Worm (Caenorhabditis elegans) whole organism, mixed stage, embryonic: ENCODE results near the gene nop-1.
A peak's percentile ranks its signal among the peaks of the same experiment; 100 is the strongest.

Experiments used
- M03D4.4 ChIP-seq: sonication (generic microtip); optimal IDR thresholded peaks from 2 replicates; lab custom pipeline; 2017; ENCODE audit warnings: mild to moderate bottlenecking, missing genetic modification characterization, missing compliant biosample characterization
- bed-3 ChIP-seq: fragments of 200-800 bp; sonication (Bioruptor generic); optimal IDR thresholded peaks from 3 replicates; lab custom pipeline; 2018; ENCODE audit warnings: mild to moderate bottlenecking, missing genetic modification characterization, moderate library complexity, missing compliant biosample characterization
- blmp-1 ChIP-seq: fragments of 150-350 bp; optimal IDR thresholded peaks from 2 replicates; lab custom pipeline; 2014; ENCODE audit warnings: missing biosample characterization, missing genetic modification characterization
- ceh-39 ChIP-seq: fragments of 150-350 bp; optimal IDR thresholded peaks from 2 replicates; lab custom pipeline; 2014; ENCODE audit warnings: missing biosample characterization, missing genetic modification characterization
- ceh-43 ChIP-seq: fragments of 200-800 bp; sonication (Bioruptor generic); optimal IDR thresholded peaks from 2 replicates; lab custom pipeline; 2018; ENCODE audit warnings: mild to moderate bottlenecking, missing genetic modification characterization, moderate library complexity, missing compliant biosample characterization
- ceh-83 ChIP-seq: fragments of 200-800 bp; sonication (Bioruptor generic); optimal IDR thresholded peaks from 2 replicates; lab custom pipeline; 2018; ENCODE audit warnings: mild to moderate bottlenecking, missing genetic modification characterization, missing compliant biosample characterization
- ces-1 ChIP-seq: fragments of 150-350 bp; optimal IDR thresholded peaks from 2 replicates; lab custom pipeline; 2014; ENCODE audit warnings: missing biosample characterization, missing genetic modification reagents, missing genetic modification characterization
- cnd-1 ChIP-seq: fragments of 200-800 bp; sonication (Bioruptor generic); optimal IDR thresholded peaks from 2 replicates; lab custom pipeline; 2018; ENCODE audit warnings: mild to moderate bottlenecking, missing genetic modification characterization, missing compliant biosample characterization
- drap-1 ChIP-seq: fragments of 200-800 bp; sonication (Bioruptor generic); optimal IDR thresholded peaks from 3 replicates; lab custom pipeline; 2018; ENCODE audit warnings: mild to moderate bottlenecking, missing genetic modification characterization, missing compliant biosample characterization
- elt-1 ChIP-seq: sonication (generic microtip); optimal IDR thresholded peaks from 2 replicates; lab custom pipeline; 2017; ENCODE audit warnings: missing genetic modification characterization, mild to moderate bottlenecking, missing compliant biosample characterization, antibody characterized with exemption, moderate library complexity, borderline replicate concordance; ENCODE audit not compliant: insufficient read depth
- elt-3 ChIP-seq: fragments of 150-350 bp; optimal IDR thresholded peaks from 2 replicates; lab custom pipeline; 2014; ENCODE audit warnings: missing biosample characterization, missing genetic modification characterization
- flh-1 ChIP-seq: fragments of 200-800 bp; sonication (Bioruptor generic); optimal IDR thresholded peaks from 2 replicates; lab custom pipeline; 2018; ENCODE audit warnings: mild to moderate bottlenecking, missing genetic modification characterization, moderate library complexity, missing compliant biosample characterization
- ham-2 ChIP-seq: fragments of 200-800 bp; sonication (Bioruptor generic); optimal IDR thresholded peaks from 2 replicates; lab custom pipeline; 2018; ENCODE audit warnings: mild to moderate bottlenecking, missing genetic modification characterization, missing compliant biosample characterization
- lin-13 ChIP-seq: fragments of 150-350 bp; optimal IDR thresholded peaks from 2 replicates; lab custom pipeline; 2014; ENCODE audit warnings: missing biosample characterization, missing genetic modification characterization
- lin-32 ChIP-seq: fragments of 200-800 bp; sonication (Bioruptor generic); optimal IDR thresholded peaks from 2 replicates; lab custom pipeline; 2018; ENCODE audit warnings: mild to moderate bottlenecking, missing genetic modification characterization, missing compliant biosample characterization
- lsy-2 ChIP-seq: fragments of 150-350 bp; optimal IDR thresholded peaks from 2 replicates; lab custom pipeline; 2014; ENCODE audit warnings: missing biosample characterization, missing genetic modification characterization
- mab-5 ChIP-seq: fragments of 150-350 bp; optimal IDR thresholded peaks from 2 replicates; lab custom pipeline; 2014; ENCODE audit warnings: missing biosample characterization, missing genetic modification characterization
- mep-1 ChIP-seq: fragments of 150-350 bp; optimal IDR thresholded peaks from 2 replicates; lab custom pipeline; 2017; ENCODE audit warnings: missing biosample characterization, missing genetic modification reagents, missing genetic modification characterization, inconsistent platforms
- mls-2 ChIP-seq: sonication (generic microtip); optimal IDR thresholded peaks from 2 replicates; lab custom pipeline; 2016; ENCODE audit warnings: mild to moderate bottlenecking, missing genetic modification characterization, moderate library complexity, missing compliant biosample characterization
- nhr-12 ChIP-seq: fragments of 150-350 bp; optimal IDR thresholded peaks from 2 replicates; lab custom pipeline; 2014; ENCODE audit warnings: missing biosample characterization, missing genetic modification characterization
- nhr-2 ChIP-seq: fragments of 150-350 bp; optimal IDR thresholded peaks from 2 replicates; lab custom pipeline; 2014; ENCODE audit warnings: missing biosample characterization, missing genetic modification characterization
- nhr-237 ChIP-seq: fragments of 150-350 bp; optimal IDR thresholded peaks from 2 replicates; lab custom pipeline; 2014; ENCODE audit warnings: missing biosample characterization, missing genetic modification characterization
- nhr-28 ChIP-seq: fragments of 150-350 bp; optimal IDR thresholded peaks from 2 replicates; lab custom pipeline; 2014; ENCODE audit warnings: missing biosample characterization, missing genetic modification characterization
- nhr-76 ChIP-seq: sonication (generic microtip); optimal IDR thresholded peaks from 2 replicates; lab custom pipeline; 2017; ENCODE audit warnings: missing biosample characterization, missing genetic modification characterization
- pha-4 ChIP-seq: fragments of 150-350 bp; optimal IDR thresholded peaks from 2 replicates; lab custom pipeline; 2018; ENCODE audit warnings: missing biosample characterization, missing genetic modification reagents, missing genetic modification characterization
- sem-2 ChIP-seq: fragments of 200-800 bp; sonication (Bioruptor generic); optimal IDR thresholded peaks from 2 replicates; lab custom pipeline; 2018; ENCODE audit warnings: mild to moderate bottlenecking, missing genetic modification characterization, missing compliant biosample characterization
- snpc-4 ChIP-seq: fragments of 150-350 bp; optimal IDR thresholded peaks from 2 replicates; lab custom pipeline; 2014; ENCODE audit warnings: missing biosample characterization, missing genetic modification characterization
- unc-120 ChIP-seq: sonication (generic microtip); optimal IDR thresholded peaks from 2 replicates; lab custom pipeline; 2017; ENCODE audit warnings: missing genetic modification characterization, missing compliant biosample characterization; ENCODE audit not compliant: poor library complexity, severe bottlenecking
- unc-39 ChIP-seq: fragments of 150-350 bp; optimal IDR thresholded peaks from 2 replicates; lab custom pipeline; 2014; ENCODE audit warnings: missing biosample characterization, missing genetic modification characterization
- zip-8 ChIP-seq: fragments of 150-350 bp; optimal IDR thresholded peaks from 2 replicates; lab custom pipeline; 2014; ENCODE audit warnings: missing biosample characterization, missing genetic modification characterization
- ztf-11 ChIP-seq: fragments of 150-350 bp; optimal IDR thresholded peaks from 2 replicates; lab custom pipeline; 2014; ENCODE audit warnings: missing biosample characterization, missing genetic modification characterization

nop-1 gene

ce11 chrIII:5951589-5952378, 6.7 kb upstream of the nop-1 start:
- TF ChIP-seq unc-120 = no peak
- no peak for TF ChIP-seq blmp-1 (tag; lab: Kevin White, UChicago)

DNA sequence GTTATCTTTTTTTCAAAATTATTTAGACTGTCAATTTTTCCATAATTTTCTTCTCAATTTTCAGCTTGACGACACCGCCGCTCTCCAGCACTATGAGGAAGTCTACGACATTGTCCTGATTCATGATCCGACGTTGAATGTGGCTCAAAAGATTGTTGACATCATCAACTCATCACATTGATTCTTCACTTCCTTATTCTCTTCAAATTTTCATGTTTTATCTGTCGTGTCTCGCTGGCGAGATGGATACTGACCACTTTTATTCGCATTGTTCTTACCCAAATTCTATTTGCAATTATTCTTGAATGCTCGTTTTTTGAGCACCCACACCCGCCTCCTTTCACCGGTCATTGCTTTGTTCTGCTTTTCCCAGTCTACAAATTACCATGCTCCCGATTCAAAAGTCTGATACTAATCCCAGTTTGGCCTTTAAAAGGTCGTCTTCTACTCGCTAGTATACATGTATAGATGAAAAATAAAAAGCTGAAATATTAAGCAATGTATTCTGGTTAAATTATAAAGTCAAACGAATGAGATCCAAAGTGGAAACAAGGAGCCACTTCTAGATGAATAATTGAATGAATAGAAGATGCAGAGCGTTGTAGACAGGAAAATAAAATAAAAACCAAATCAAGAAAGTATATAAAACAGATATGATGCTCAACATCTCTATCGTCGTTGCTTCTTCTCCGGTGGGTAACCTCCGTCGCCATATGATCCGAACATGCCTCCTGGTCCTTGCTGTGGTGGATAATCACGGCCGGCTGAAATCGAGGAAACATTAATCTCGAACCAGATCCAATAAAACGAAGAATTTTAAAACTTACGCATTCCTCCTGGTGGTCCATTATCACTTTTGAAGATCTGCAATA, 5.2 kb upstream of the nop-1 start:
- TF ChIP-seq ztf-11 (tag; lab: Kevin White, UChicago) (no peak), nhr-12 (no peak), snpc-4 (tag; lab: Kevin White, UChicago) (no peak), mep-1 (tag; lab: Kevin White, UChicago) (no peak)

DNA sequence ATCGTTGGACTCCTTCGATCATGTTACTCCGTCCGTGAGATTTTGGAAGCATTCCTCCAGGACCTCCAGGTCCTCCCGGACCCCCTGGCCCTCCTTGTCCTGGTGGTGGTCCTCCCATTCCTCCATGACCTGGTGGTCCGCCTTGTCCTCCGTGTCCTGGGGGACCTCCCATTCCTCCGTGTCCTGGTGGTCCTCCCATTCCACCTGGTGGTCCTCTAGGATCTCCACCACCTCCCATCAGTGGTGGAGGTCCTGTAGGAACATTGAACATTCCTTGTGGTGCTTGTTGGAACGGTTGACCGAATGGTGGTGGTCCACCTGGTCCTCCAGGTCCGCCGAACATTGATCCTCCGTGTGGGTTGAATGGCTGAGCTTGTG, 4.6 kb upstream of the nop-1 start:
- TF ChIP-seq M03D4.4 (tag; lab: Kevin White, UChicago) = no peak
- no peak for TF ChIP-seq flh-1 (GFP tag; lab: Kevin White, UChicago)
- TF ChIP-seq elt-3 (tag; lab: Kevin White, UChicago) = no peak
- no peak for TF ChIP-seq lin-13 (tag; lab: Kevin White, UChicago)
- no peak for TF ChIP-seq lsy-2 (tag; lab: Kevin White, UChicago)
- TF ChIP-seq cnd-1 (tag; lab: Kevin White, UChicago) = no peak

- no peak for TF ChIP-seq drap-1 (GFP tag; lab: Kevin White, UChicago)
- TF ChIP-seq bed-3 (GFP tag; lab: Kevin White, UChicago) = no peak
- peak; percentile 63 for TF ChIP-seq ceh-39 (tag; lab: Kevin White, UChicago)
- no peak for TF ChIP-seq elt-1 (tag; lab: Kevin White, UChicago)
- peak; percentile 49 for TF ChIP-seq ham-2
- TF ChIP-seq, all 35 proteins: peak for 2
These were observed 527 bp downstream of the nop-1 start for ce11 chrIII:5959049-5959448.

ce11 chrIII:5961560-5961959, 3.0 kb downstream of the nop-1 start:
- TF ChIP-seq elt-3 (tag; lab: Kevin White, UChicago) = no peak
- TF ChIP-seq, all 35 proteins: peak for 0

DNA sequence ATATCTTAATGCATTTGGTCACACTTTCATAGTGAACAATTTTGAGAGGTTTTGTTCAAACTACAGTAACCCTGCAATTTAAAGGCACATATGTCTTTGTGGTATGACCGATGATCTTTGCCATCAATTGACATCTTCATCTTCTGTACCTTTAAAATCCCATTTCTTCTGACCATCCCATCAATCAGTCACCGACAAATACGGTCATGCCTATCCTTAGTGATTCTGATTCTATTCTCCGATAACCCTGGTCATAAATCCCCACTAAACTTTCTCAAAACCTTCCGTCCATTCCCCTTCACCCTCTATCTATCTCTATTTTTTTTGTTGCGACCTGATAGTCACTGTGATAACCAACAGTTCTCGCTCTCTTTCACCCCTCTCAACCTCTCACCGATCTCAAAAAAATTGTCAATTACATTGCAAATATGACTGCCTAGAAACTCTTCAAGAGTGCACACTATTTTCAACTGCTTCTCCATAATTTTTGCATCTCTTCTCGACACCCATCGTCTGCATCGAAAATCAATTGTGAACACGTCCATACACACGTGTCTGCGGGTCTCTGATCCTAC, 5.6 kb downstream of the nop-1 start:
- TF ChIP-seq nhr-2 (tag; lab: Kevin White, UChicago) (no peak), snpc-4 (tag; lab: Kevin White, UChicago) (no peak), unc-120 (no peak), mab-5 (tag; lab: Kevin White, UChicago) (no peak), sem-2 (GFP tag; lab: Kevin White, UChicago) (no peak), ceh-83 (GFP tag; lab: Kevin White, UChicago) (no peak), pha-4 (no peak), nhr-237 (no peak), ztf-11 (tag; lab: Kevin White, UChicago) (no peak), ces-1 (GFP tag; lab: Kevin White, UChicago) (no peak), unc-39 (tag; lab: Kevin White, UChicago) (no peak), lsy-2 (tag; lab: Kevin White, UChicago) (no peak), ham-2 (no peak), mls-2 (no peak), lin-32 (GFP tag; lab: Kevin White, UChicago) (no peak), nhr-28 (no peak), ceh-43 (GFP tag; lab: Kevin White, UChicago) (no peak), zip-8 (tag; lab: Kevin White, UChicago) (no peak), nhr-76 (no peak)
- TF ChIP-seq, all 35 proteins: peak for 0
